Fruit fly (Drosophila melanogaster): ENCODE results near the gene sim.

sim gene

dm6 chr3R:13091666-13092065, 34.1 kb downstream of the sim start (continued):
- TF ChIP-seq H15 (GFP tag; IDR thresholded peaks at IDR 0.05) (0 out of 3 replicates have a peak, but pooled peaks have one; percentile 41), CG11504 (tag; optimal IDR thresholded peaks at IDR 0.05) (peak; percentile 4), Ada2b (GFP tag; IDR thresholded peaks at IDR 0.05) (peak; percentile 35; the same call in 1 of the 2 replicates), sima (GFP tag; optimal IDR thresholded peaks at IDR 0.05) (no peak), CG14710 (tag; optimal IDR thresholded peaks at IDR 0.05) (no peak), HLH54F (GFP tag; optimal IDR thresholded peaks at IDR 0.05) (no peak), CG14014 (GFP tag; IDR thresholded peaks at IDR 0.05) (peak; percentile 13; the same call in 1 of the 2 replicates), Mrtf (GFP tag; IDR thresholded peaks at IDR 0.05) (no peak), row (GFP tag; IDR thresholded peaks at IDR 0.05) (peak; percentile 44; the same call in 1 of the 3 replicates), CG17361 (GFP tag; IDR thresholded peaks at IDR 0.05) (no peak), oc (tag; optimal IDR thresholded peaks at IDR 0.05) (no peak), klu (GFP tag; IDR thresholded peaks at IDR 0.05) (no peak), CG2120 (GFP tag; optimal IDR thresholded peaks at IDR 0.05) (peak; percentile 58), CG8944 (GFP tag; optimal IDR thresholded peaks at IDR 0.05) (no peak), CG9932 (GFP tag; IDR thresholded peaks at IDR 0.05) (0 out of 2 replicates have a peak, but pooled peaks have one; percentile 28), CG9727 (GFP tag; optimal IDR thresholded peaks at IDR 0.05) (peak; percentile 18), dysf (GFP tag; IDR thresholded peaks at IDR 0.05) (peak; percentile 39; the same call in 1 of the 3 replicates), CG18599 (GFP tag; optimal IDR thresholded peaks at IDR 0.05) (peak; percentile 72), lmd (GFP tag; IDR thresholded peaks at IDR 0.05) (0 out of 2 replicates have a peak, but pooled peaks have one; percentile 35), CG14441 (GFP tag; IDR thresholded peaks at IDR 0.05) (0 out of 2 replicates have a peak, but pooled peaks have one; percentile 8), CG15514 (GFP tag; optimal IDR thresholded peaks at IDR 0.05) (peak; percentile 21), prd (optimal IDR thresholded peaks at IDR 0.05) (no peak), prd (GFP tag; IDR thresholded peaks at IDR 0.05) (no peak), Hr51 (GFP tag; optimal IDR thresholded peaks at IDR 0.05) (peak in 1 of 2 experiments; percentile 30), Ets65A (GFP tag) (peak; percentile 55), Fer1 (GFP tag; optimal IDR thresholded peaks at IDR 0.05) (no peak), CG34422 (GFP tag; IDR thresholded peaks at IDR 0.05) (no peak), CG7839 (tag; optimal IDR thresholded peaks at IDR 0.05) (peak; percentile 11), lab (GFP tag; optimal IDR thresholded peaks at IDR 0.05) (peak; percentile 57), Hand (GFP tag; optimal IDR thresholded peaks at IDR 0.05) (peak; percentile 35), CG32532 (GFP tag; IDR thresholded peaks at IDR 0.05) (0 out of 2 replicates have a peak, but pooled peaks have one; percentile 23), nau (GFP tag; optimal IDR thresholded peaks at IDR 0.05) (no peak), vvl (GFP tag; IDR thresholded peaks at IDR 0.05) (0 out of 2 replicates have a peak, but pooled peaks have one; percentile 21)

- peak; percentile 1 for TF ChIP-seq Hmr (GFP tag; optimal IDR thresholded peaks at IDR 0.05)
- no peak for TF ChIP-seq CG12659 (GFP tag; optimal IDR thresholded peaks at IDR 0.05)
- no peak for TF ChIP-seq insv (GFP tag; optimal IDR thresholded peaks at IDR 0.05)
- no peak for TF ChIP-seq kay (GFP tag; optimal IDR thresholded peaks at IDR 0.05)
- no peak for TF ChIP-seq otp (GFP tag; IDR thresholded peaks at IDR 0.05)
- no peak for TF ChIP-seq chinmo (GFP tag; IDR thresholded peaks at IDR 0.05; ENCODE audit: partially characterized antibody)
- TF ChIP-seq CG12744 (GFP tag; optimal IDR thresholded peaks at IDR 0.05): no peak
- no peak for TF ChIP-seq ERR (GFP tag; optimal IDR thresholded peaks at IDR 0.05)
- peak; percentile 10 for TF ChIP-seq CG11504 (tag; optimal IDR thresholded peaks at IDR 0.05)
- TF ChIP-seq TFAM (GFP tag; optimal IDR thresholded peaks at IDR 0.05): no peak
- TF ChIP-seq Abd-B (GFP tag; optimal IDR thresholded peaks at IDR 0.05): no peak
- no peak for TF ChIP-seq CG15269 (tag; optimal IDR thresholded peaks at IDR 0.05)
- TF ChIP-seq CG2120 (GFP tag; optimal IDR thresholded peaks at IDR 0.05): peak; percentile 19
- no peak for TF ChIP-seq CG2116 (GFP tag; optimal IDR thresholded peaks at IDR 0.05)
- no peak for TF ChIP-seq cg (GFP tag; optimal IDR thresholded peaks at IDR 0.05)
- TF ChIP-seq inv (GFP tag; IDR thresholded peaks at IDR 0.05; ENCODE audit: partially characterized antibody): no peak
- TF ChIP-seq Dad (GFP tag; optimal IDR thresholded peaks at IDR 0.05): no peak
- TF ChIP-seq Mes4 (GFP tag; optimal IDR thresholded peaks at IDR 0.05): no peak
- TF ChIP-seq Scr (GFP tag; IDR thresholded peaks at IDR 0.05; ENCODE audit: partially characterized antibody): no peak
- no peak for TF ChIP-seq Oaz (GFP tag; IDR thresholded peaks at IDR 0.05)
- no peak for TF ChIP-seq CG8924 (tag; optimal IDR thresholded peaks at IDR 0.05)
Measured at dm6 chr3R:13117711-13118110, 60.2 kb downstream of the sim start.

Data from whole organism, embryonic.